Fruit fly (Drosophila melanogaster): ENCODE data around the gene Cp7Fc.

Gene Cp7Fc

DNA sequence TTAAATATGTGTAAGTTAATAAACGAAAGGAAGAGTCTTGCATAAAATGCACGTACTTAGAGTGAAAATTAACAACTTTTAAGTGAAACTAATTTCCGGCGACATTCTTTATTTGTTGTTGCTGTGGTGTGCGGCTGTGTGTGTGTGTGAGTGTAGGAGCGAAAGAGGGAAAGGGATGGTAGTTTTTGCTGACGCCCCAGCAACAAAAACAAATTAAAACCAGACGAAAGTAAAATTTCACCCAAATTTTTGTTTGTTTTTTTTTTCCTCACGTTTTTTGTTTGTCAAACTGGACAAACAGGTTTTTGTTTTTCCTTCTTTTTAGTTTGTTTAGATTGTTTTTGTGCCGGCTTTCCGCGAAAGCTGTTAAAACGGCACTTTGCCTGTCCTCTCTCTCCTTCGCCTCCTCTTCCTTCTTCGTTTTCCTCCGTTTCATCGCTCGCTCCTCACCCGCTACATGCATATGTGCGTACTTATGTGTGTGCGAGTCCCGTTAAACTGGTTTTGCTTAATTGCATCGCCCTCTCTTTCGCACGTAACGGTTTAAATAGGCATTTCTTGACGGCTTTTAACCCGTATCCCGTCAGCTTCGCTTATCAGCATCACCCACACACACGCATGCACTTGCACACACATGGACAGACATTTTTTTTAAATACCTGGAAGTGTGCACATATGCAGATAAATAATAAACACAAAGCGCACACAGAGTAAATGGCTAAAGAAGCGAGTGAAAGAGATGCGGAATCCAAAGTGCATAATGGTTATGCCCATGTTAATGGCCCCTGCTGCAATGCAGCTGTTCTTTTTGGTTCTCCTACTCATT lies 39.4 kb upstream of the Cp7Fc start, which contains the start of gene Miga (continued):
- TF ChIP-seq kni (GFP tag; optimal IDR thresholded peaks at IDR 0.05) (peak; percentile 60), CG11093 (GFP tag; IDR thresholded peaks at IDR 0.05) (no peak), CG15479 (GFP tag; optimal IDR thresholded peaks at IDR 0.05) (peak; percentile 90), CG8924 (tag; optimal IDR thresholded peaks at IDR 0.05) (peak; percentile 23), Eip74EF (GFP tag; optimal IDR thresholded peaks at IDR 0.05) (peak in 1 of 2 experiments; percentile 12)

DNA sequence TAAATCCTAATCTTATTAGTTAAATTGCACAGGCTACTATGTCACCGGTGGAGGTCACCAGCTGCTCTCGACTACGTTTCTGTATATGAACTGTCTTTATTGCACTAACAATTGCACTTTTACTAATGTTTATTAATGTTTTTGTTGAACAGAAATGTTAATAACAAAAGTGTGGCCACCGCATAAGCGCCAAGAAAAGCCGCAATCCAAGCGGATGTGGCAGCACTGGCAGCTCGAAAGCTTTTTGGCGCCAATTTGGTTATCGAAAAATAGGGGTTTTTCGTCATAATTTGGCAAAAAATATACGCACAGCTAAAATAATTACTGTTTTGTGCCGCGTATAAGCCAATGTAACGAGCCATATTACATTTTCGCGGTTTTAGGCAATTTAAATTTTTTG lies 34.8 kb upstream of the Cp7Fc start, which contains the start of gene CG12123:
Gene CG12123, minus strand, starts transcription at position 188 of the 400 bp plus-strand sequence.
- TF ChIP-seq E2f1 (GFP tag; IDR thresholded peaks at IDR 0.05) (0 out of 2 replicates have a peak, but pooled peaks have one; percentile 16), pzg (GFP tag; optimal IDR thresholded peaks at IDR 0.05) (peak; percentile 72), MESR4 (GFP tag; optimal IDR thresholded peaks at IDR 0.05) (peak; percentile 7), az2 (GFP tag; optimal IDR thresholded peaks at IDR 0.05) (no peak), Myb (GFP tag; optimal IDR thresholded peaks at IDR 0.05) (peak; percentile 25), CG1603 (tag; optimal IDR thresholded peaks at IDR 0.05) (peak; percentile 7), CG8290 (GFP tag; optimal IDR thresholded peaks at IDR 0.05) (no peak), CG8290 (tag; optimal IDR thresholded peaks at IDR 0.05) (no peak), Dref (GFP tag; IDR thresholded peaks at IDR 0.05) (peak; percentile 65), toy (GFP tag; IDR thresholded peaks at IDR 0.05) (no peak), CG8924 (tag; optimal IDR thresholded peaks at IDR 0.05) (peak; percentile 55), CG14710 (tag; optimal IDR thresholded peaks at IDR 0.05) (peak; percentile 95), Mes4 (GFP tag; optimal IDR thresholded peaks at IDR 0.05) (no peak), stwl (tag; optimal IDR thresholded peaks at IDR 0.05) (peak; percentile 5), MBD-R2 (GFP tag; IDR thresholded peaks at IDR 0.05) (peak; percentile 61), lbe (GFP tag; optimal IDR thresholded peaks at IDR 0.05) (peak; percentile 27), Abd-B (GFP tag; optimal IDR thresholded peaks at IDR 0.05) (no peak), Stat92E (GFP tag; optimal IDR thresholded peaks at IDR 0.05) (peak in 1 of 3 experiments; percentile 3), row (GFP tag; IDR thresholded peaks at IDR 0.05) (0 out of 3 replicates have a peak, but pooled peaks have one; percentile 19), CG9797 (GFP tag; optimal IDR thresholded peaks at IDR 0.05) (peak; percentile 25), amos (GFP tag; IDR thresholded peaks at IDR 0.05; ENCODE audit: partially characterized antibody) (no peak; the same call in 1 of the 2 replicates), hkb (optimal IDR thresholded peaks at IDR 0.05) (peak; percentile 21), hkb (GFP tag; IDR thresholded peaks at IDR 0.05) (no peak), sens (GFP tag) (peak; percentile 21), Dp (GFP tag; optimal IDR thresholded peaks at IDR 0.05) (peak; percentile 82), gfzf (GFP tag; optimal IDR thresholded peaks at IDR 0.05) (peak; percentile 76), Med (GFP tag) (peak; percentile 24), Sry-δ (GFP tag; optimal IDR thresholded peaks at IDR 0.05) (peak; percentile 7), E2f2 (GFP tag; IDR thresholded peaks at IDR 0.05) (peak; percentile 85)

DNA sequence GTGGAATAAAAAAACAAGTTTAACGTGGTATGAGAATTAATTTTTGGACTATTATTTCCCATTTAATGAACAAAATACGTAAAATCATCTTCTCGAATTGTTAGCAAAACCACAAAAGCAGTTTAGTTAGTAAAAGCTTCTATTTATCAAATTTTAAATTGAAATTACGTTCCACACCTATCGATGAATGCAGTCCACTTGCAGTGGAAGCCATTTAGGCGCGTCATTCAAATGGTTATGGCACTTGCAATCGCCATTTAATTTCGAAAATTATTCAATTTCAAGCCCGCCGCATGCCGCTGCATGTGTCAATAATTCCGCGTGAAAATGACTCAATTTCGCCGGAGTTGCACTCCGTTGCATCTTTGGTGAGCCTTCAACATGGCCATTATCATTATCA lies 34.0 kb upstream of the Cp7Fc start:
- TF ChIP-seq Med (GFP tag) (no peak), CG10274 (GFP tag; optimal IDR thresholded peaks at IDR 0.05) (no peak), bigmax (GFP tag; optimal IDR thresholded peaks at IDR 0.05) (no peak), YL-1 (GFP tag; optimal IDR thresholded peaks at IDR 0.05) (no peak), CG5245 (GFP tag; optimal IDR thresholded peaks at IDR 0.05) (no peak), schlank (tag; optimal IDR thresholded peaks at IDR 0.05) (no peak), CG18262 (tag; optimal IDR thresholded peaks at IDR 0.05) (no peak), CG1024 (GFP tag; IDR thresholded peaks at IDR 0.05) (no peak), Dp (GFP tag; optimal IDR thresholded peaks at IDR 0.05) (peak; percentile 70), dimm (GFP tag; IDR thresholded peaks at IDR 0.05) (no peak), kah (GFP tag; optimal IDR thresholded peaks at IDR 0.05) (no peak), E2f2 (GFP tag; IDR thresholded peaks at IDR 0.05) (peak; percentile 86), Lpt (GFP tag; optimal IDR thresholded peaks at IDR 0.05) (no peak), Dref (GFP tag; IDR thresholded peaks at IDR 0.05) (peak; percentile 39; the same call in 1 of the 2 replicates), Atf3 (GFP tag; optimal IDR thresholded peaks at IDR 0.05) (no peak), seq (GFP tag; IDR thresholded peaks at IDR 0.05) (no peak), danr (GFP tag; IDR thresholded peaks at IDR 0.05) (no peak), CG14014 (GFP tag; IDR thresholded peaks at IDR 0.05) (no peak), CG3726 (GFP tag; IDR thresholded peaks at IDR 0.05) (no peak)
